Comparison of ENCODE assay signal across 4 fruit fly cellular contexts in the genomic region with DNA sequence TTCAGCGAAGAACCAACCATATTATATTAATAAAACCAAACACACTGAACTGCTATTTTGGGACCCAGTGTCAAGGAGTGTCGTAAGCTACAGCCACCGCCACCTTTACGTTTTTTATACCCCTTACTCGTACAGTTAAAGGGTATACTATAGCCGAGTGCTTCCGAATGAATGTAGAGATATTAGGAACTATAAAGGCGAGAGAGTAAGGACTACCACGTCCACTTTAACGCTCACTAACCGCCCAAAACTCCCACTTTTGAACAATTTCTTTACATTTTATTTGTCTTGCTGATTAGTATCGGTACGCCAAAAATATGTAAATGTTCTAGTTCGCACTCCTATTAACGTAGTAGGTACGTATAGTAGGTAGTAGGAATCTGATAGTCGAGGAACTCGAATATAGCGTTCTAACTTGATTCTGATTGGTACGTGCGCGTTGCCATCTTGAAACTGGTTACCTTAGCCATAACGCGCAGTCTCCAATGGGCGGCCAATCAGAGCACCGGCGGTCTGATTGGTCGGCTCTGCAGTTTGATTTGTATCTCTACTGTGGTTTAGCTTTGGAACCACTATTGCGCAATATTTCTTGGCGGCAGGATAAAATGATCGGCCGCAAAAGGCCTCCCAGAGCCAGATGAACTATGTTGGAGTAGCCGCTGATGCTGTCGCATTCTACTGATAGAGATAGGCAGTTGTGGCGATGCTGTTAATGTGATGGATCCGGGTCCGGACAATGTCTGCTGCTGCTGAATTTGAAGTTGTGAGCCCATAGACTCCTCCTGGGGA.
A peak's percentile ranks its signal among the peaks of the same experiment; 100 is the strongest.
TF ChIP-seq lines count a peak whose summit lies in the region.

No protein-coding gene starts in this region.

- TF ChIP-seq CTCF in whole organism, embryonic (GFP tag; optimal IDR thresholded peaks at IDR 0.05; lab: Kevin White, UChicago) = no peak

TF ChIP-seq in whole organism, embryonic, 481 proteins besides CTCF, POLR2A, EP300 and RAD21 (continues in another document):
- TF ChIP-seq Nf-YB (GFP tag; optimal IDR thresholded peaks at IDR 0.05; lab: Kevin White, UChicago) = peak; percentile 99
- peak; percentile 89 for TF ChIP-seq CG3995 (GFP tag; optimal IDR thresholded peaks at IDR 0.05; lab: Kevin White, UChicago)
- TF ChIP-seq Sox100B (GFP tag; optimal IDR thresholded peaks at IDR 0.05; lab: Kevin White, UChicago) = no peak
- TF ChIP-seq CG7839 (tag; optimal IDR thresholded peaks at IDR 0.05; lab: Kevin White, UChicago) = peak; percentile 24
- no peak for TF ChIP-seq CG6175 (GFP tag; IDR thresholded peaks at IDR 0.05; lab: Robert Waterston, UW)
- no peak; the same call in 2 of the 3 replicates for TF ChIP-seq zen2 (GFP tag; IDR thresholded peaks at IDR 0.05; lab: Robert Waterston, UW; ENCODE audit: partially characterized antibody)
- TF ChIP-seq CG12236 (GFP tag; optimal IDR thresholded peaks at IDR 0.05; lab: Kevin White, UChicago) = no peak
- TF ChIP-seq Elba2 (GFP tag; optimal IDR thresholded peaks at IDR 0.05; lab: Kevin White, UChicago) = peak; percentile 98
- TF ChIP-seq slou (GFP tag; optimal IDR thresholded peaks at IDR 0.05; lab: Kevin White, UChicago) = no peak
- TF ChIP-seq D (optimal IDR thresholded peaks at IDR 0.05; lab: Kevin White, UChicago) = peak; percentile 70
- TF ChIP-seq D (GFP tag; optimal IDR thresholded peaks at IDR 0.05; lab: Kevin White, UChicago) = no peak
- TF ChIP-seq Scr (GFP tag; IDR thresholded peaks at IDR 0.05; lab: Robert Waterston, UW; ENCODE audit: partially characterized antibody) = peak; percentile 7; the same call in 1 of the 2 replicates
- peak; percentile 55 for TF ChIP-seq grn (GFP tag; optimal IDR thresholded peaks at IDR 0.05; lab: Kevin White, UChicago)
- no peak for TF ChIP-seq ken (GFP tag; IDR thresholded peaks at IDR 0.05; lab: Robert Waterston, UW)
- no peak for TF ChIP-seq HLH3B (GFP tag; IDR thresholded peaks at IDR 0.05; lab: Robert Waterston, UW)
- TF ChIP-seq Bteb2 (GFP tag; optimal IDR thresholded peaks at IDR 0.05; lab: Kevin White, UChicago) = no peak
- peak; percentile 97 to 100 for TF ChIP-seq insv (GFP tag; optimal IDR thresholded peaks at IDR 0.05; lab: Kevin White, UChicago)
- peak; percentile 55; the same call in 1 of the 3 replicates for TF ChIP-seq CG16813 (GFP tag; IDR thresholded peaks at IDR 0.05; lab: Robert Waterston, UW; ENCODE audit: partially characterized antibody)
- no peak for TF ChIP-seq CG13296 (GFP tag; optimal IDR thresholded peaks at IDR 0.05; lab: Kevin White, UChicago)

TF ChIP-seq in whole organism, prepupa, 60 proteins besides CTCF, POLR2A, EP300 and RAD21 (continues in another document):
- TF ChIP-seq CG6792 (GFP tag; optimal IDR thresholded peaks at IDR 0.05; lab: Kevin White, UChicago) (peak; percentile 0), Blimp-1 (GFP tag; optimal IDR thresholded peaks at IDR 0.05; lab: Kevin White, UChicago) (no peak), CG1621 (tag; optimal IDR thresholded peaks at IDR 0.05; lab: Kevin White, UChicago) (no peak), Lpt (GFP tag; optimal IDR thresholded peaks at IDR 0.05; lab: Kevin White, UChicago) (no peak), OdsH (GFP tag; optimal IDR thresholded peaks at IDR 0.05; lab: Kevin White, UChicago) (peak; percentile 33), fkh (GFP tag; optimal IDR thresholded peaks at IDR 0.05; lab: Kevin White, UChicago) (peak; percentile 43), CG31627 (GFP tag; optimal IDR thresholded peaks at IDR 0.05; lab: Kevin White, UChicago) (no peak), dac (GFP tag; optimal IDR thresholded peaks at IDR 0.05; lab: Kevin White, UChicago) (peak; percentile 12), Ets96B (tag; optimal IDR thresholded peaks at IDR 0.05; lab: Kevin White, UChicago) (peak; percentile 33), net (GFP tag; optimal IDR thresholded peaks at IDR 0.05; lab: Kevin White, UChicago) (no peak), fd59A (GFP tag; optimal IDR thresholded peaks at IDR 0.05; lab: Kevin White, UChicago) (no peak), dsx (GFP tag; optimal IDR thresholded peaks at IDR 0.05; lab: Kevin White, UChicago; ENCODE audit: poor library complexity, severe bottlenecking) (peak; percentile 36), CG8319 (GFP tag; optimal IDR thresholded peaks at IDR 0.05; lab: Kevin White, UChicago) (no peak), esn (GFP tag; optimal IDR thresholded peaks at IDR 0.05; lab: Kevin White, UChicago) (peak; percentile 4), CG11762 (GFP tag; optimal IDR thresholded peaks at IDR 0.05; lab: Kevin White, UChicago; ENCODE audit: insufficient read depth) (no peak), achi (GFP tag; optimal IDR thresholded peaks at IDR 0.05; lab: Kevin White, UChicago) (peak; percentile 12), cyc (GFP tag; optimal IDR thresholded peaks at IDR 0.05; lab: Kevin White, UChicago) (no peak), CG32006 (GFP tag; optimal IDR thresholded peaks at IDR 0.05; lab: Kevin White, UChicago) (peak; percentile 64), CG10631 (GFP tag; optimal IDR thresholded peaks at IDR 0.05; lab: Kevin White, UChicago) (peak; percentile 38), CG11902 (GFP tag; optimal IDR thresholded peaks at IDR 0.05; lab: Kevin White, UChicago) (no peak), CG3032 (tag; optimal IDR thresholded peaks at IDR 0.05; lab: Kevin White, UChicago) (peak; percentile 39)

TF ChIP-seq in whole organism, pupa, 21 proteins besides CTCF, POLR2A, EP300 and RAD21:
- TF ChIP-seq CG34367 (tag; optimal IDR thresholded peaks at IDR 0.05; lab: Kevin White, UChicago) (peak; percentile 15), CG8301 (tag; optimal IDR thresholded peaks at IDR 0.05; lab: Kevin White, UChicago) (peak; percentile 58), CG15710 (tag; optimal IDR thresholded peaks at IDR 0.05; lab: Kevin White, UChicago) (peak; percentile 3), CG17806 (tag; optimal IDR thresholded peaks at IDR 0.05; lab: Kevin White, UChicago) (peak; percentile 26), fd96Ca (GFP tag; IDR thresholded peaks at IDR 0.05; lab: Robert Waterston, UW) (peak; percentile 39; the same call in 2 of the 3 replicates), CG4496 (GFP tag; IDR thresholded peaks at IDR 0.05; lab: Robert Waterston, UW) (no peak), CG13204 (GFP tag; optimal IDR thresholded peaks at IDR 0.05; lab: Kevin White, UChicago) (no peak), CG8159 (tag; optimal IDR thresholded peaks at IDR 0.05; lab: Kevin White, UChicago) (no peak), Pif1B (GFP tag; optimal IDR thresholded peaks at IDR 0.05; lab: Kevin White, UChicago) (peak; percentile 62), CG9948 (tag; optimal IDR thresholded peaks at IDR 0.05; lab: Kevin White, UChicago) (peak; percentile 34), Pif1A (GFP tag; optimal IDR thresholded peaks at IDR 0.05; lab: Kevin White, UChicago) (peak; percentile 39), CG32121 (GFP tag; IDR thresholded peaks at IDR 0.05; lab: Robert Waterston, UW) (no peak)

TF ChIP-seq in whole organism, wandering third instar larva, 38 proteins besides CTCF, POLR2A, EP300 and RAD21:
- TF ChIP-seq usp (GFP tag; optimal IDR thresholded peaks at IDR 0.05; lab: Kevin White, UChicago) (no peak), pan (optimal IDR thresholded peaks at IDR 0.05; lab: Kevin White, UChicago) (no peak), h (GFP tag; optimal IDR thresholded peaks at IDR 0.05; lab: Kevin White, UChicago) (no peak), Vsx2 (GFP tag; optimal IDR thresholded peaks at IDR 0.05; lab: Kevin White, UChicago; ENCODE audit: partially characterized antibody) (no peak), sv (GFP tag; optimal IDR thresholded peaks at IDR 0.05; lab: Kevin White, UChicago) (no peak), woc (GFP tag; optimal IDR thresholded peaks at IDR 0.05; lab: Kevin White, UChicago) (no peak), ey (GFP tag; optimal IDR thresholded peaks at IDR 0.05; lab: Kevin White, UChicago) (peak; percentile 18), N (GFP tag; optimal IDR thresholded peaks at IDR 0.05; lab: Kevin White, UChicago) (no peak), Dfd (GFP tag; optimal IDR thresholded peaks at IDR 0.05; lab: Kevin White, UChicago) (no peak), psq (GFP tag; optimal IDR thresholded peaks at IDR 0.05; lab: Kevin White, UChicago) (no peak), tai (GFP tag; optimal IDR thresholded peaks at IDR 0.05; lab: Kevin White, UChicago) (no peak), fru (GFP tag; optimal IDR thresholded peaks at IDR 0.05; lab: Kevin White, UChicago) (no peak), Sp1 (GFP tag; optimal IDR thresholded peaks at IDR 0.05; lab: Kevin White, UChicago) (no peak), CG32264 (GFP tag; optimal IDR thresholded peaks at IDR 0.05; lab: Kevin White, UChicago) (no peak), HLH106 (tag; optimal IDR thresholded peaks at IDR 0.05; lab: Kevin White, UChicago) (no peak), Hnf4 (GFP tag; optimal IDR thresholded peaks at IDR 0.05; lab: Kevin White, UChicago) (peak; percentile 22), Dif (GFP tag; optimal IDR thresholded peaks at IDR 0.05; lab: Kevin White, UChicago; ENCODE audit: partially characterized antibody) (no peak), Myc (optimal IDR thresholded peaks at IDR 0.05; lab: Kevin White, UChicago) (no peak), OdsH (GFP tag; optimal IDR thresholded peaks at IDR 0.05; lab: Kevin White, UChicago) (peak; percentile 39), Abd-B (GFP tag; optimal IDR thresholded peaks at IDR 0.05; lab: Kevin White, UChicago) (no peak)
